Fruit fly (Drosophila melanogaster) whole organism, prepupa: ENCODE data around the gene CG7656.

Source experiments
- CG10669 ChIP-seq: fragments of 200-800 bp; sonication (Bioruptor generic); optimal IDR thresholded peaks from 3 replicates; lab custom pipeline; 2018; ENCODE audit warnings: missing biosample characterization, mild to moderate bottlenecking, missing genetic modification characterization, moderate library complexity
- CG11762 ChIP-seq: fragments of 200-800 bp; sonication (Bioruptor generic); optimal IDR thresholded peaks from 3 replicates; lab custom pipeline; 2016; ENCODE audit warnings: missing biosample characterization, missing genetic modification characterization; ENCODE audit not compliant: insufficient read depth
- CG11902 ChIP-seq: fragments of 200-800 bp; sonication (Bioruptor generic); optimal IDR thresholded peaks from 3 replicates; lab custom pipeline; 2016; ENCODE audit warnings: missing biosample characterization, missing genetic modification characterization
- CG15336 ChIP-seq: fragments of 200-800 bp; sonication (Bioruptor generic); IDR thresholded peaks from 2 replicates; pipeline ENCODE4 v1.3.6; 2022; ENCODE audit warnings: missing biosample characterization, missing genetic modification characterization
- CG1621 ChIP-seq: fragments of 200-800 bp; sonication (Bioruptor generic); optimal IDR thresholded peaks from 3 replicates; lab custom pipeline; 2018; ENCODE audit warnings: missing biosample characterization, mild to moderate bottlenecking, missing genetic modification characterization
- CG3032 ChIP-seq: fragments of 200-800 bp; optimal IDR thresholded peaks from 2 replicates; lab custom pipeline; 2019; ENCODE audit warnings: missing biosample characterization, mild to moderate bottlenecking, missing genetic modification characterization, moderate library complexity
- CG31627 ChIP-seq: fragments of 200-800 bp; sonication (Bioruptor generic); optimal IDR thresholded peaks from 3 replicates; lab custom pipeline; 2016; ENCODE audit warnings: missing biosample characterization, missing genetic modification characterization
- CG32006 ChIP-seq: fragments of 200-800 bp; sonication (Bioruptor generic); optimal IDR thresholded peaks from 3 replicates; lab custom pipeline; 2017; ENCODE audit warnings: missing biosample characterization, mild to moderate bottlenecking, missing genetic modification characterization
- CG34406 ChIP-seq: fragments of 200-800 bp; sonication (Bioruptor generic); optimal IDR thresholded peaks from 3 replicates; lab custom pipeline; 2016; ENCODE audit warnings: missing biosample characterization, missing genetic modification characterization
- CG4318 ChIP-seq: fragments of 200-800 bp; sonication (Bioruptor generic); optimal IDR thresholded peaks from 3 replicates; lab custom pipeline; 2017; ENCODE audit warnings: missing biosample characterization, mild to moderate bottlenecking, missing genetic modification characterization
- CG6163 ChIP-seq: fragments of 200-800 bp; sonication (Bioruptor generic); IDR thresholded peaks from 3 replicates; pipeline ENCODE4 v1.3.6; 2022; ENCODE audit warnings: missing biosample characterization, missing genetic modification characterization
- CG6276 ChIP-seq: fragments of 200-800 bp; sonication (Bioruptor generic); optimal IDR thresholded peaks from 2 replicates; lab custom pipeline; 2017; ENCODE audit warnings: missing biosample characterization, mild to moderate bottlenecking, missing genetic modification characterization
- CG6854 ChIP-seq: fragments of 200-800 bp; sonication (Bioruptor generic); optimal IDR thresholded peaks from 2 replicates; lab custom pipeline; 2017; ENCODE audit warnings: missing biosample characterization, mild to moderate bottlenecking, missing genetic modification characterization
- CG8119 ChIP-seq: fragments of 200-800 bp; sonication (Bioruptor generic); IDR thresholded peaks from 3 replicates; pipeline ENCODE4 v1.3.6; 2022; ENCODE audit warnings: missing biosample characterization, missing genetic modification characterization
- CG8319 ChIP-seq: fragments of 200-800 bp; sonication (Bioruptor generic); optimal IDR thresholded peaks from 3 replicates; lab custom pipeline; 2016; ENCODE audit warnings: missing biosample characterization, missing genetic modification characterization
- CG9139 ChIP-seq: fragments of 200-800 bp; sonication (Bioruptor generic); optimal IDR thresholded peaks from 3 replicates; lab custom pipeline; 2017; ENCODE audit warnings: missing biosample characterization, mild to moderate bottlenecking, missing genetic modification characterization
- Eip75B ChIP-seq: fragments of 200-800 bp; sonication (Bioruptor generic); optimal IDR thresholded peaks from 3 replicates; lab custom pipeline; 2016; ENCODE audit warnings: missing biosample characterization, missing genetic modification characterization
- Eip78C ChIP-seq: fragments of 200-800 bp; sonication (Bioruptor generic); peaks from one replicate; lab custom pipeline; 2016; ENCODE audit warnings: missing biosample characterization, missing genetic modification characterization
- Ets96B ChIP-seq: fragments of 200-800 bp; optimal IDR thresholded peaks from 2 replicates; lab custom pipeline; 2019; ENCODE audit warnings: missing biosample characterization, mild to moderate bottlenecking, missing genetic modification characterization, moderate library complexity
- Hr38 ChIP-seq: sonication (Bioruptor generic); optimal IDR thresholded peaks from 2 replicates; lab custom pipeline; 2016; ENCODE audit warnings: missing biosample characterization, missing genetic modification characterization
- Hr39 ChIP-seq: fragments of 200-800 bp; sonication (Bioruptor generic); optimal IDR thresholded peaks from 2 replicates; lab custom pipeline; 2016; ENCODE audit warnings: missing biosample characterization, missing genetic modification characterization
- Hr4 ChIP-seq: fragments of 200-800 bp; sonication (Bioruptor generic); optimal IDR thresholded peaks from 3 replicates; lab custom pipeline; 2016; ENCODE audit warnings: missing biosample characterization, missing genetic modification characterization
- OdsH ChIP-seq: fragments of 200-800 bp; sonication (Bioruptor generic); optimal IDR thresholded peaks from 3 replicates; lab custom pipeline; 2016; ENCODE audit warnings: missing biosample characterization, missing genetic modification characterization
- Sox102F ChIP-seq: fragments of 200-800 bp; sonication (Bioruptor generic); optimal IDR thresholded peaks from 2 replicates; lab custom pipeline; 2016; ENCODE audit warnings: missing biosample characterization, mild to moderate bottlenecking, missing genetic modification characterization
- Sox14 ChIP-seq: fragments of 200-800 bp; sonication (Bioruptor generic); optimal IDR thresholded peaks from 3 replicates; lab custom pipeline; 2016; ENCODE audit warnings: missing biosample characterization, missing genetic modification characterization
- Sox15 ChIP-seq: fragments of 200-800 bp; sonication (Bioruptor generic); optimal IDR thresholded peaks from 3 replicates; lab custom pipeline; 2016; ENCODE audit warnings: missing biosample characterization, missing genetic modification characterization
- achi ChIP-seq: fragments of 200-800 bp; sonication (Bioruptor generic); optimal IDR thresholded peaks from 3 replicates; lab custom pipeline; 2016; ENCODE audit warnings: missing biosample characterization, missing genetic modification characterization
- acj6 ChIP-seq: fragments of 200-800 bp; sonication (Bioruptor generic); optimal IDR thresholded peaks from 3 replicates; lab custom pipeline; 2016; ENCODE audit warnings: missing biosample characterization, missing genetic modification characterization
- cyc ChIP-seq: fragments of 200-800 bp; sonication (Bioruptor generic); optimal IDR thresholded peaks from 3 replicates; lab custom pipeline; 2016; ENCODE audit warnings: missing biosample characterization, missing genetic modification characterization
- dac ChIP-seq: fragments of 200-800 bp; sonication (Bioruptor generic); optimal IDR thresholded peaks from 2 replicates; lab custom pipeline; 2017; ENCODE audit warnings: missing biosample characterization, mild to moderate bottlenecking, missing genetic modification characterization
- dsx ChIP-seq: fragments of 200-800 bp; optimal IDR thresholded peaks from 3 replicates; lab custom pipeline; 2019; ENCODE audit warnings: missing biosample characterization, mild to moderate bottlenecking, missing genetic modification characterization, moderate library complexity; ENCODE audit not compliant: poor library complexity, severe bottlenecking
- eg ChIP-seq: fragments of 200-800 bp; sonication (Bioruptor generic); IDR thresholded peaks from 3 replicates; pipeline ENCODE4 v1.3.6; 2022; ENCODE audit warnings: missing biosample characterization, missing genetic modification characterization
- fd59A ChIP-seq: fragments of 200-800 bp; sonication (Bioruptor generic); optimal IDR thresholded peaks from 2 replicates; lab custom pipeline; 2017; ENCODE audit warnings: missing biosample characterization, mild to moderate bottlenecking, missing genetic modification characterization, missing genetic modification reagents
- fkh ChIP-seq: fragments of 200-800 bp; sonication (Bioruptor generic); optimal IDR thresholded peaks from 3 replicates; lab custom pipeline; 2017; ENCODE audit warnings: missing biosample characterization, mild to moderate bottlenecking, missing genetic modification characterization, moderate library complexity
- lz ChIP-seq: fragments of 200-800 bp; sonication (Bioruptor generic); optimal IDR thresholded peaks from 3 replicates; lab custom pipeline; 2016; ENCODE audit warnings: missing biosample characterization, missing genetic modification characterization
- pdm3 ChIP-seq: fragments of 200-800 bp; sonication (Bioruptor generic); optimal IDR thresholded peaks from 3 replicates; lab custom pipeline; 2016; ENCODE audit warnings: missing biosample characterization, missing genetic modification characterization
- salr ChIP-seq, 2 experiments: fragments of 200-800 bp; sonication (Bioruptor generic); optimal IDR thresholded peaks; 3 replicates each; lab custom pipeline; 2016 to 2018; ENCODE audit warnings: missing biosample characterization in 2 of 2, missing genetic modification characterization in 2 of 2, mild to moderate bottlenecking in 1 of 2
- ss ChIP-seq, 2 experiments: fragments of 200-800 bp; sonication (Bioruptor generic); optimal IDR thresholded peaks; 2 replicates in 1 of 2; 3 replicates in 1 of 2; lab custom pipeline; 2017 to 2018; ENCODE audit warnings: mild to moderate bottlenecking in 2 of 2, missing biosample characterization in 2 of 2, missing genetic modification characterization in 2 of 2, moderate library complexity in 1 of 2
- vri ChIP-seq: fragments of 200-800 bp; sonication (Bioruptor generic); optimal IDR thresholded peaks from 3 replicates; lab custom pipeline; 2016; ENCODE audit warnings: missing biosample characterization, mild to moderate bottlenecking, missing genetic modification characterization

Gene CG7656

dm6 chr3L:15592536-15593260, 4.7 kb upstream of the CG7656 start (continued):
- no peak for TF ChIP-seq ss (GFP tag; optimal IDR thresholded peaks at IDR 0.05; lab: Kevin White, UChicago)
- no peak for TF ChIP-seq CG11902 (GFP tag; lab: Kevin White, UChicago)
- peak; percentile 37 for TF ChIP-seq CG34406 (GFP tag; lab: Kevin White, UChicago)
- TF ChIP-seq CG1621 (tag; lab: Kevin White, UChicago) = no peak
- no peak for TF ChIP-seq CG6163 (GFP tag; lab: Robert Waterston, UW)
- TF ChIP-seq CG4318 (GFP tag; lab: Kevin White, UChicago) = peak; percentile 38
- peak; percentile 48 for TF ChIP-seq Hr4 (GFP tag; lab: Kevin White, UChicago)
- TF ChIP-seq dac (GFP tag; lab: Kevin White, UChicago) = no peak
- TF ChIP-seq CG9139 (GFP tag; lab: Kevin White, UChicago) = no peak
- TF ChIP-seq eg (GFP tag; lab: Robert Waterston, UW) = peak; percentile 71
- TF ChIP-seq acj6 (GFP tag; lab: Kevin White, UChicago) = peak; percentile 12
- no peak for TF ChIP-seq Sox102F (GFP tag; lab: Kevin White, UChicago)
- no peak for TF ChIP-seq CG10669 (GFP tag; lab: Kevin White, UChicago)
- TF ChIP-seq lz (GFP tag; lab: Kevin White, UChicago) = no peak
- TF ChIP-seq Sox14 (GFP tag; lab: Kevin White, UChicago) = no peak
- TF ChIP-seq CG6276 (GFP tag; lab: Kevin White, UChicago) = peak; percentile 79
- TF ChIP-seq CG15336 (GFP tag; lab: Robert Waterston, UW) = peak; percentile 84
- no peak for TF ChIP-seq CG6854
- peak; percentile 49 for TF ChIP-seq achi (GFP tag; lab: Kevin White, UChicago)
- peak in 1 of 2 experiments; percentile 56 for TF ChIP-seq salr (GFP tag; optimal IDR thresholded peaks at IDR 0.05; lab: Kevin White, UChicago)
- no peak for TF ChIP-seq Hr38
- no peak for TF ChIP-seq dsx (GFP tag; lab: Kevin White, UChicago)
- no peak for TF ChIP-seq CG8319
- no peak for TF ChIP-seq vri (GFP tag; lab: Kevin White, UChicago)
- TF ChIP-seq CG11762 (GFP tag; lab: Kevin White, UChicago) = no peak
- TF ChIP-seq CG32006 (GFP tag; lab: Kevin White, UChicago) = peak; percentile 81
- TF ChIP-seq cyc (GFP tag; lab: Kevin White, UChicago) = no peak
- TF ChIP-seq Hr39 (GFP tag; lab: Kevin White, UChicago) = no peak

dm6 chr3L:15590803-15591597, 3.0 kb upstream of the CG7656 start:
- peak; percentile 45 for TF ChIP-seq Eip78C (GFP tag; lab: Kevin White, UChicago)
- TF ChIP-seq pdm3 (GFP tag; lab: Kevin White, UChicago) = peak; percentile 13
- TF ChIP-seq CG8119 (GFP tag; lab: Robert Waterston, UW) = peak; percentile 18; the same call in 1 of the 3 replicates
- peak; percentile 19 for TF ChIP-seq CG32006 (GFP tag; lab: Kevin White, UChicago)
- TF ChIP-seq fd59A = peak; percentile 2
- TF ChIP-seq CG8319 = no peak
- TF ChIP-seq OdsH = peak; percentile 3
- TF ChIP-seq CG15336 (GFP tag; lab: Robert Waterston, UW) = peak; percentile 39; the same call in 1 of the 2 replicates
- no peak for TF ChIP-seq Ets96B (tag; lab: Kevin White, UChicago)
- TF ChIP-seq dsx (GFP tag; lab: Kevin White, UChicago) = no peak
- TF ChIP-seq CG3032 (tag; lab: Kevin White, UChicago) = peak; percentile 7
- TF ChIP-seq Hr4 (GFP tag; lab: Kevin White, UChicago) = peak; percentile 18
- TF ChIP-seq eg (GFP tag; lab: Robert Waterston, UW) = peak; percentile 52; the same call in 2 of the 3 replicates
- peak; percentile 86 for TF ChIP-seq fkh (GFP tag; lab: Kevin White, UChicago)
- TF ChIP-seq acj6 (GFP tag; lab: Kevin White, UChicago) = peak; percentile 9
- peak; percentile 0 for TF ChIP-seq Eip75B (GFP tag; lab: Kevin White, UChicago)
- no peak for TF ChIP-seq CG31627 (GFP tag; lab: Kevin White, UChicago)
- TF ChIP-seq Sox15 (GFP tag; lab: Kevin White, UChicago) = no peak
